Fruit fly (Drosophila melanogaster): ENCODE data around the gene CG33920.

The CG33920 gene

DNA sequence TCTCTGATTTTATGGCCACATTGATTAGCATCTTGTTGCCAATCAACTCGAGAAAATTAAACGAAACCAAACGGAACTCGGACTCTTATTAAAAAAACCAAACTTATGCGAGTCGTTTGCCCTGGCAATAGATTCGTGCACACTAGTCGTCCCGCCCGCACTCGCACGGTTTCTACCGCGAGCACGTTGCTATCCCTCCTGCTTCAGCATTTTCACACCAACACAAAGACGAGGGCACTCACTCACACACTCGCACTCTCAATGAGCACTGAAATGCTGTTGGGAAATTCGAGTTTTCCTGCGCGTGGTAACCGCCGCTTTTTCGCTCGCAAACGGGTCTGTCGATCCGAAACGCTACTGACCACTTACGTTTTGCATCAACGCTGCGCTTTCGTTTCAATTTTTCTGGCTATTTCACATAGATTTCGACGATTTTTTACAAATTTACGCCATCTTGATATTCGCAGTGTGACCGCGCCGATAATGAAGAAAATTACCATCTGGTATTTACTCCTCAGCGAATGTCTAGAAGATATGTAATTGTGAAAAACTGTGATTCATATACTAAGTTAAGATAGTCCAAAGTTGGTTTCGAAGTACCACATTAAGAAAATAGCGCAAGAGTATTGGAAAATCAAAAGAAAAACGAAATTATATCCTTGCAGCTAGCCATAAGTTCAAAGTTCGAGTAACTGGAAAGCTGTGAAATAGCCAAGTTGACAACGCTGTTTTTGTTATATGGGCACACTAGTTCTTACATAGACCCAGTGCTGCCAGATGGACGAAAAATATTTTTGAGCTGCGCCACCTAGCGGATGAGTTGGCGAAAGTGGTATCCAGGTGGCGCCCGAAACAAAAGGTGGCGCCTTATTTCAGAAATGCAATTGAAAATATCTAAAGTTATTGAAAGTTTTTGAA, 16.1 kb upstream of the CG33920 start, which contains the start of gene dco (continued):
- TF ChIP-seq lab (GFP tag; optimal IDR thresholded peaks at IDR 0.05) (peak; percentile 67), eyg (GFP tag; optimal IDR thresholded peaks at IDR 0.05) (no peak), Hr51 (GFP tag; optimal IDR thresholded peaks at IDR 0.05) (peak; percentile 22 to 63), Tbp (GFP tag; optimal IDR thresholded peaks at IDR 0.05) (no peak), CG8478 (optimal IDR thresholded peaks at IDR 0.05) (peak; percentile 93), mam (GFP tag; optimal IDR thresholded peaks at IDR 0.05) (peak; percentile 85), CG13624 (GFP tag; optimal IDR thresholded peaks at IDR 0.05) (peak; percentile 82), CG12236 (GFP tag; optimal IDR thresholded peaks at IDR 0.05) (no peak), Optix (GFP tag; IDR thresholded peaks at IDR 0.05) (peak; percentile 69; the same call in 2 of the 3 replicates), CG7556 (GFP tag; optimal IDR thresholded peaks at IDR 0.05) (no peak), HHEX (GFP tag; optimal IDR thresholded peaks at IDR 0.05) (peak; percentile 67), NK7.1 (GFP tag; optimal IDR thresholded peaks at IDR 0.05) (peak; percentile 30), CG13424 (tag; optimal IDR thresholded peaks at IDR 0.05) (peak; percentile 41), CG17361 (GFP tag; IDR thresholded peaks at IDR 0.05) (peak; percentile 58), Rfx (GFP tag; IDR thresholded peaks at IDR 0.05) (peak; percentile 96), nerfin-1 (tag; optimal IDR thresholded peaks at IDR 0.05) (no peak), CG17568 (GFP tag; optimal IDR thresholded peaks at IDR 0.05) (no peak), bsh (GFP tag; optimal IDR thresholded peaks at IDR 0.05) (peak in 1 of 2 experiments; percentile 46), CG4404 (GFP tag; IDR thresholded peaks at IDR 0.05) (peak; percentile 68), NC2α (GFP tag; optimal IDR thresholded peaks at IDR 0.05) (peak; percentile 26), CG13123 (GFP tag; optimal IDR thresholded peaks at IDR 0.05) (peak; percentile 46), CG15269 (tag; optimal IDR thresholded peaks at IDR 0.05) (peak; percentile 35), CG17328 (GFP tag; IDR thresholded peaks at IDR 0.05) (peak; percentile 69), ttk (GFP tag; IDR thresholded peaks at IDR 0.05) (peak; percentile 77; the same call in 1 of the 2 replicates), Hr39 (optimal IDR thresholded peaks at IDR 0.05) (no peak), lola (GFP tag; optimal IDR thresholded peaks at IDR 0.05) (peak in 1 of 3 experiments; percentile 1), sqz (GFP tag; optimal IDR thresholded peaks at IDR 0.05) (peak; percentile 66), CG7963 (GFP tag; IDR thresholded peaks at IDR 0.05; ENCODE audit: partially characterized antibody) (no peak), dmrt99B (tag; optimal IDR thresholded peaks at IDR 0.05) (peak; percentile 47), Nf-YB (GFP tag; optimal IDR thresholded peaks at IDR 0.05) (no peak), CHES-1-like (GFP tag; optimal IDR thresholded peaks at IDR 0.05) (no peak), D (optimal IDR thresholded peaks at IDR 0.05) (peak; percentile 90), D (GFP tag; optimal IDR thresholded peaks at IDR 0.05) (no peak), Lhr (GFP tag; optimal IDR thresholded peaks at IDR 0.05) (peak; percentile 95), pita (GFP tag; optimal IDR thresholded peaks at IDR 0.05) (peak; percentile 22), ac (GFP tag; optimal IDR thresholded peaks at IDR 0.05) (no peak), CG11696 (GFP tag; IDR thresholded peaks at IDR 0.05) (no peak), lmd (GFP tag; IDR thresholded peaks at IDR 0.05) (peak; percentile 88), CG8388 (GFP tag; optimal IDR thresholded peaks at IDR 0.05) (no peak), zen2 (GFP tag; IDR thresholded peaks at IDR 0.05; ENCODE audit: partially characterized antibody) (no peak), CG15514 (GFP tag; optimal IDR thresholded peaks at IDR 0.05) (peak; percentile 61), Bdp1 (GFP tag; optimal IDR thresholded peaks at IDR 0.05) (peak; percentile 46), bab2 (GFP tag; optimal IDR thresholded peaks at IDR 0.05) (peak; percentile 92), CG1832 (GFP tag; optimal IDR thresholded peaks at IDR 0.05) (peak; percentile 90), CG17829 (tag; optimal IDR thresholded peaks at IDR 0.05) (peak; percentile 80), ash1 (GFP tag; optimal IDR thresholded peaks at IDR 0.05) (peak; percentile 49), Vsx1 (GFP tag; optimal IDR thresholded peaks at IDR 0.05) (peak; percentile 18), H2.0 (GFP tag; IDR thresholded peaks at IDR 0.05) (peak; percentile 79)

Data from whole organism, embryonic.